Fruit fly (Drosophila melanogaster) whole organism, prepupa: ENCODE data around the gene CG13733.

Source experiments
- Blimp-1 ChIP-seq: fragments of 200-800 bp; sonication (Bioruptor generic); optimal IDR thresholded peaks from 3 replicates; lab custom pipeline; 2017; ENCODE audit warnings: missing biosample characterization, missing genetic modification characterization, mild to moderate bottlenecking, moderate library complexity, missing genetic modification reagents
- CG10631 ChIP-seq: fragments of 200-800 bp; sonication (Bioruptor generic); optimal IDR thresholded peaks from 2 replicates; lab custom pipeline; 2016; ENCODE audit warnings: missing biosample characterization, missing genetic modification characterization
- CG10669 ChIP-seq: fragments of 200-800 bp; sonication (Bioruptor generic); optimal IDR thresholded peaks from 3 replicates; lab custom pipeline; 2018; ENCODE audit warnings: missing biosample characterization, mild to moderate bottlenecking, missing genetic modification characterization, moderate library complexity
- CG11294 ChIP-seq: fragments of 200-800 bp; sonication (Bioruptor generic); IDR thresholded peaks from 2 replicates; pipeline ENCODE4 v1.3.6; 2022; ENCODE audit warnings: missing biosample characterization, missing genetic modification characterization
- CG11762 ChIP-seq: fragments of 200-800 bp; sonication (Bioruptor generic); optimal IDR thresholded peaks from 3 replicates; lab custom pipeline; 2016; ENCODE audit warnings: missing biosample characterization, missing genetic modification characterization; ENCODE audit not compliant: insufficient read depth
- CG11902 ChIP-seq: fragments of 200-800 bp; sonication (Bioruptor generic); optimal IDR thresholded peaks from 3 replicates; lab custom pipeline; 2016; ENCODE audit warnings: missing biosample characterization, missing genetic modification characterization
- CG1621 ChIP-seq: fragments of 200-800 bp; sonication (Bioruptor generic); optimal IDR thresholded peaks from 3 replicates; lab custom pipeline; 2018; ENCODE audit warnings: missing biosample characterization, mild to moderate bottlenecking, missing genetic modification characterization
- CG16779 ChIP-seq: fragments of 200-800 bp; sonication (Bioruptor generic); optimal IDR thresholded peaks from 3 replicates; lab custom pipeline; 2017; ENCODE audit warnings: missing biosample characterization, mild to moderate bottlenecking, missing genetic modification characterization
- CG3032 ChIP-seq: fragments of 200-800 bp; optimal IDR thresholded peaks from 2 replicates; lab custom pipeline; 2019; ENCODE audit warnings: missing biosample characterization, mild to moderate bottlenecking, missing genetic modification characterization, moderate library complexity
- CG31627 ChIP-seq: fragments of 200-800 bp; sonication (Bioruptor generic); optimal IDR thresholded peaks from 3 replicates; lab custom pipeline; 2016; ENCODE audit warnings: missing biosample characterization, missing genetic modification characterization
- CG32006 ChIP-seq: fragments of 200-800 bp; sonication (Bioruptor generic); optimal IDR thresholded peaks from 3 replicates; lab custom pipeline; 2017; ENCODE audit warnings: missing biosample characterization, mild to moderate bottlenecking, missing genetic modification characterization
- CG34406 ChIP-seq: fragments of 200-800 bp; sonication (Bioruptor generic); optimal IDR thresholded peaks from 3 replicates; lab custom pipeline; 2016; ENCODE audit warnings: missing biosample characterization, missing genetic modification characterization
- CG3919 ChIP-seq: fragments of 200-800 bp; sonication (Bioruptor generic); optimal IDR thresholded peaks from 3 replicates; lab custom pipeline; 2016; ENCODE audit warnings: missing biosample characterization, missing genetic modification characterization
- CG4318 ChIP-seq: fragments of 200-800 bp; sonication (Bioruptor generic); optimal IDR thresholded peaks from 3 replicates; lab custom pipeline; 2017; ENCODE audit warnings: missing biosample characterization, mild to moderate bottlenecking, missing genetic modification characterization
- CG6163 ChIP-seq: fragments of 200-800 bp; sonication (Bioruptor generic); IDR thresholded peaks from 3 replicates; pipeline ENCODE4 v1.3.6; 2022; ENCODE audit warnings: missing biosample characterization, missing genetic modification characterization
- CG6276 ChIP-seq: fragments of 200-800 bp; sonication (Bioruptor generic); optimal IDR thresholded peaks from 2 replicates; lab custom pipeline; 2017; ENCODE audit warnings: missing biosample characterization, mild to moderate bottlenecking, missing genetic modification characterization
- CG6792 ChIP-seq: fragments of 200-800 bp; sonication (Bioruptor generic); optimal IDR thresholded peaks from 3 replicates; lab custom pipeline; 2016; ENCODE audit warnings: missing biosample characterization, missing genetic modification characterization
- CG6808 ChIP-seq: fragments of 200-800 bp; sonication (Bioruptor generic); optimal IDR thresholded peaks from 3 replicates; lab custom pipeline; 2017; ENCODE audit warnings: missing biosample characterization, missing genetic modification characterization, mild to moderate bottlenecking, moderate library complexity, missing genetic modification reagents
- CG7368 ChIP-seq: fragments of 200-800 bp; sonication (Bioruptor generic); optimal IDR thresholded peaks from 3 replicates; lab custom pipeline; 2016; ENCODE audit warnings: missing biosample characterization, missing genetic modification characterization
- CG8119 ChIP-seq: fragments of 200-800 bp; sonication (Bioruptor generic); IDR thresholded peaks from 3 replicates; pipeline ENCODE4 v1.3.6; 2022; ENCODE audit warnings: missing biosample characterization, missing genetic modification characterization
- CG8319 ChIP-seq: fragments of 200-800 bp; sonication (Bioruptor generic); optimal IDR thresholded peaks from 3 replicates; lab custom pipeline; 2016; ENCODE audit warnings: missing biosample characterization, missing genetic modification characterization
- CG8632 ChIP-seq: fragments of 200-800 bp; sonication (Bioruptor generic); optimal IDR thresholded peaks from 3 replicates; lab custom pipeline; 2016; ENCODE audit warnings: missing biosample characterization, missing genetic modification characterization
- Eip75B ChIP-seq: fragments of 200-800 bp; sonication (Bioruptor generic); optimal IDR thresholded peaks from 3 replicates; lab custom pipeline; 2016; ENCODE audit warnings: missing biosample characterization, missing genetic modification characterization
- Eip78C ChIP-seq: fragments of 200-800 bp; sonication (Bioruptor generic); peaks from one replicate; lab custom pipeline; 2016; ENCODE audit warnings: missing biosample characterization, missing genetic modification characterization
- Eip93F ChIP-seq: fragments of 200-800 bp; sonication (Bioruptor generic); optimal IDR thresholded peaks from 2 replicates; lab custom pipeline; 2016; ENCODE audit warnings: missing biosample characterization, mild to moderate bottlenecking, missing genetic modification characterization
- Ets21C ChIP-seq: fragments of 200-800 bp; sonication (Bioruptor generic); optimal IDR thresholded peaks from 3 replicates; lab custom pipeline; 2016; ENCODE audit warnings: missing biosample characterization, missing genetic modification characterization
- Ets96B ChIP-seq: fragments of 200-800 bp; optimal IDR thresholded peaks from 2 replicates; lab custom pipeline; 2019; ENCODE audit warnings: missing biosample characterization, mild to moderate bottlenecking, missing genetic modification characterization, moderate library complexity
- Gug ChIP-seq: fragments of 200-800 bp; sonication (Bioruptor generic); IDR thresholded peaks from 2 replicates; pipeline ENCODE4 v1.3.6; 2022; ENCODE audit warnings: missing biosample characterization, missing genetic modification characterization
- Hr38 ChIP-seq: sonication (Bioruptor generic); optimal IDR thresholded peaks from 2 replicates; lab custom pipeline; 2016; ENCODE audit warnings: missing biosample characterization, missing genetic modification characterization
- Lpt ChIP-seq: fragments of 200-800 bp; sonication (Bioruptor generic); optimal IDR thresholded peaks from 3 replicates; lab custom pipeline; 2016; ENCODE audit warnings: missing biosample characterization, missing genetic modification characterization
- Met ChIP-seq: fragments of 200-800 bp; sonication (Bioruptor generic); optimal IDR thresholded peaks from 3 replicates; lab custom pipeline; 2016; ENCODE audit warnings: missing biosample characterization, missing genetic modification characterization
- OdsH ChIP-seq: fragments of 200-800 bp; sonication (Bioruptor generic); optimal IDR thresholded peaks from 3 replicates; lab custom pipeline; 2016; ENCODE audit warnings: missing biosample characterization, missing genetic modification characterization
- Smox ChIP-seq: fragments of 200-800 bp; sonication (Bioruptor generic); optimal IDR thresholded peaks from 3 replicates; lab custom pipeline; 2016; ENCODE audit warnings: missing biosample characterization, missing genetic modification characterization
- Sox102F ChIP-seq: fragments of 200-800 bp; sonication (Bioruptor generic); optimal IDR thresholded peaks from 2 replicates; lab custom pipeline; 2016; ENCODE audit warnings: missing biosample characterization, mild to moderate bottlenecking, missing genetic modification characterization
- Sox14 ChIP-seq: fragments of 200-800 bp; sonication (Bioruptor generic); optimal IDR thresholded peaks from 3 replicates; lab custom pipeline; 2016; ENCODE audit warnings: missing biosample characterization, missing genetic modification characterization
- Sox15 ChIP-seq: fragments of 200-800 bp; sonication (Bioruptor generic); optimal IDR thresholded peaks from 3 replicates; lab custom pipeline; 2016; ENCODE audit warnings: missing biosample characterization, missing genetic modification characterization
- achi ChIP-seq: fragments of 200-800 bp; sonication (Bioruptor generic); optimal IDR thresholded peaks from 3 replicates; lab custom pipeline; 2016; ENCODE audit warnings: missing biosample characterization, missing genetic modification characterization
- cyc ChIP-seq: fragments of 200-800 bp; sonication (Bioruptor generic); optimal IDR thresholded peaks from 3 replicates; lab custom pipeline; 2016; ENCODE audit warnings: missing biosample characterization, missing genetic modification characterization
- dac ChIP-seq: fragments of 200-800 bp; sonication (Bioruptor generic); optimal IDR thresholded peaks from 2 replicates; lab custom pipeline; 2017; ENCODE audit warnings: missing biosample characterization, mild to moderate bottlenecking, missing genetic modification characterization
- dsx ChIP-seq: fragments of 200-800 bp; optimal IDR thresholded peaks from 3 replicates; lab custom pipeline; 2019; ENCODE audit warnings: missing biosample characterization, mild to moderate bottlenecking, missing genetic modification characterization, moderate library complexity; ENCODE audit not compliant: poor library complexity, severe bottlenecking
- eg ChIP-seq: fragments of 200-800 bp; sonication (Bioruptor generic); IDR thresholded peaks from 3 replicates; pipeline ENCODE4 v1.3.6; 2022; ENCODE audit warnings: missing biosample characterization, missing genetic modification characterization
- esn ChIP-seq: fragments of 200-800 bp; sonication (Bioruptor generic); optimal IDR thresholded peaks from 2 replicates; lab custom pipeline; 2016; ENCODE audit warnings: missing biosample characterization, mild to moderate bottlenecking, missing genetic modification characterization, moderate library complexity
- fd59A ChIP-seq: fragments of 200-800 bp; sonication (Bioruptor generic); optimal IDR thresholded peaks from 2 replicates; lab custom pipeline; 2017; ENCODE audit warnings: missing biosample characterization, mild to moderate bottlenecking, missing genetic modification characterization, missing genetic modification reagents
- fd85E ChIP-seq: fragments of 200-800 bp; sonication (Bioruptor generic); optimal IDR thresholded peaks from 3 replicates; lab custom pipeline; 2016; ENCODE audit warnings: missing biosample characterization, missing genetic modification characterization
- fkh ChIP-seq: fragments of 200-800 bp; sonication (Bioruptor generic); optimal IDR thresholded peaks from 3 replicates; lab custom pipeline; 2017; ENCODE audit warnings: missing biosample characterization, mild to moderate bottlenecking, missing genetic modification characterization, moderate library complexity
- net ChIP-seq: fragments of 200-800 bp; sonication (Bioruptor generic); optimal IDR thresholded peaks from 3 replicates; lab custom pipeline; 2016; ENCODE audit warnings: missing biosample characterization, missing genetic modification characterization
- pdm3 ChIP-seq: fragments of 200-800 bp; sonication (Bioruptor generic); optimal IDR thresholded peaks from 3 replicates; lab custom pipeline; 2016; ENCODE audit warnings: missing biosample characterization, missing genetic modification characterization
- spab ChIP-seq: fragments of 200-800 bp; sonication (Bioruptor generic); optimal IDR thresholded peaks from 2 replicates; lab custom pipeline; 2017; ENCODE audit warnings: missing biosample characterization, mild to moderate bottlenecking, missing genetic modification characterization, missing genetic modification reagents
- ss ChIP-seq, 2 experiments: fragments of 200-800 bp; sonication (Bioruptor generic); optimal IDR thresholded peaks; 2 replicates in 1 of 2; 3 replicates in 1 of 2; lab custom pipeline; 2017 to 2018; ENCODE audit warnings: mild to moderate bottlenecking in 2 of 2, missing biosample characterization in 2 of 2, missing genetic modification characterization in 2 of 2, moderate library complexity in 1 of 2
- svp ChIP-seq: fragments of 200-800 bp; sonication (Bioruptor generic); peaks from one replicate; lab custom pipeline; 2016; ENCODE audit warnings: missing biosample characterization, missing genetic modification characterization
- topi ChIP-seq: fragments of 200-800 bp; sonication (Bioruptor generic); optimal IDR thresholded peaks from 3 replicates; lab custom pipeline; 2016; ENCODE audit warnings: missing biosample characterization, missing genetic modification characterization
- vri ChIP-seq: fragments of 200-800 bp; sonication (Bioruptor generic); optimal IDR thresholded peaks from 3 replicates; lab custom pipeline; 2016; ENCODE audit warnings: missing biosample characterization, mild to moderate bottlenecking, missing genetic modification characterization

Gene CG13733

dm6 chr3L:17428779-17429178 is 49.9 kb downstream of the CG13733 start, which contains the start of gene Gorab:
Gorab (minus strand) TSS chr3L:17428836.
- TF ChIP-seq spab (GFP tag; lab: Kevin White, UChicago) (peak; percentile 52), Blimp-1 (GFP tag; lab: Kevin White, UChicago) (peak; percentile 47), CG1621 (tag; lab: Kevin White, UChicago) (peak; percentile 51), CG11294 (GFP tag; lab: Robert Waterston, UW) (peak; percentile 90), CG8119 (GFP tag; lab: Robert Waterston, UW) (peak; percentile 84), vri (GFP tag; lab: Kevin White, UChicago) (peak; percentile 67), CG6808 (peak; percentile 31), CG31627 (GFP tag; lab: Kevin White, UChicago) (peak; percentile 92), fkh (GFP tag; lab: Kevin White, UChicago) (peak; percentile 98), dac (GFP tag; lab: Kevin White, UChicago) (peak; percentile 46), Smox (GFP tag; lab: Kevin White, UChicago) (peak; percentile 85), CG11902 (GFP tag; lab: Kevin White, UChicago) (peak; percentile 92), pdm3 (GFP tag; lab: Kevin White, UChicago) (peak; percentile 90), topi (peak; percentile 90), dsx (GFP tag; lab: Kevin White, UChicago) (peak; percentile 77), CG6792 (GFP tag; lab: Kevin White, UChicago) (peak; percentile 64), Eip75B (GFP tag; lab: Kevin White, UChicago) (peak; percentile 70), Eip93F (GFP tag; lab: Kevin White, UChicago) (peak; percentile 84), Sox14 (GFP tag; lab: Kevin White, UChicago) (peak; percentile 91), Sox102F (GFP tag; lab: Kevin White, UChicago) (peak; percentile 76), CG10631 (peak; percentile 79), Ets21C (peak; percentile 77), svp (peak; percentile 95), CG8632 (GFP tag; lab: Kevin White, UChicago) (peak; percentile 79), fd85E (GFP tag; lab: Kevin White, UChicago) (peak; percentile 18), Met (GFP tag; lab: Kevin White, UChicago) (peak; percentile 86), CG7368 (GFP tag; lab: Kevin White, UChicago) (peak; percentile 72), Lpt (peak; percentile 80), CG11762 (GFP tag; lab: Kevin White, UChicago) (peak; percentile 56), fd59A (GFP tag; lab: Kevin White, UChicago) (peak; percentile 39), ss (GFP tag; optimal IDR thresholded peaks at IDR 0.05; lab: Kevin White, UChicago) (peak in 1 of 2 experiments; percentile 41), esn (peak; percentile 83), achi (GFP tag; lab: Kevin White, UChicago) (peak; percentile 86), Sox15 (GFP tag; lab: Kevin White, UChicago) (peak; percentile 92), Ets96B (peak; percentile 89), Gug (GFP tag; lab: Robert Waterston, UW) (peak; percentile 94), net (GFP tag; lab: Kevin White, UChicago) (peak; percentile 70), OdsH (GFP tag; lab: Kevin White, UChicago) (peak; percentile 91), CG32006 (peak; percentile 87), CG4318 (peak; percentile 81), CG34406 (GFP tag; lab: Kevin White, UChicago) (peak; percentile 81), eg (GFP tag; lab: Robert Waterston, UW) (peak; percentile 97), Hr38 (GFP tag; lab: Kevin White, UChicago) (peak; percentile 7), CG6276 (GFP tag; lab: Kevin White, UChicago) (peak; percentile 49), CG6163 (GFP tag; lab: Robert Waterston, UW) (peak; percentile 95), CG3919 (GFP tag; lab: Kevin White, UChicago) (peak; percentile 87), CG3032 (peak; percentile 92), CG10669 (GFP tag; lab: Kevin White, UChicago) (peak; percentile 82), cyc (GFP tag; lab: Kevin White, UChicago) (peak; percentile 90), CG8319 (peak; percentile 74), Eip78C (GFP tag; lab: Kevin White, UChicago) (peak; percentile 90), CG16779 (no peak)
